Worm (Caenorhabditis elegans) whole organism, midembryonic: ENCODE results near the gene F10B5.2.

ENCODE experiments used
- T22C8.4 ChIP-seq: fragments of 200-800 bp; sonication (Bioruptor generic); IDR thresholded peaks from 2 replicates; pipeline ENCODE4 v1.3.6; 2022; ENCODE audit warnings: missing genetic modification characterization, missing compliant biosample characterization
- cog-1 ChIP-seq: sonication (generic microtip); optimal IDR thresholded peaks from 2 replicates; lab custom pipeline; 2016; ENCODE audit warnings: missing genetic modification characterization, missing compliant biosample characterization
- flt-1 ChIP-seq: fragments of 200-800 bp; sonication (Bioruptor generic); IDR thresholded peaks from 2 replicates; pipeline ENCODE4 v1.3.6; 2022; ENCODE audit warnings: missing genetic modification characterization, missing compliant biosample characterization
- klf-2 ChIP-seq: fragments of 200-800 bp; sonication (Bioruptor generic); conservative IDR thresholded peaks from 2 replicates; pipeline ENCODE4 v1.3.6; 2022; ENCODE audit warnings: missing genetic modification reagents, missing genetic modification characterization, missing compliant biosample characterization
- med-1 ChIP-seq: sonication (generic microtip); optimal IDR thresholded peaks from 2 replicates; lab custom pipeline; 2017; ENCODE audit warnings: missing genetic modification characterization, mild to moderate bottlenecking, missing compliant biosample characterization, antibody characterized with exemption, missing genetic modification reagents; ENCODE audit not compliant: insufficient read depth
- ref-1 ChIP-seq: fragments of 200-800 bp; sonication (Bioruptor generic); conservative IDR thresholded peaks from 2 replicates; pipeline ENCODE4 v1.3.6; 2022; ENCODE audit warnings: missing genetic modification reagents, missing genetic modification characterization, missing compliant biosample characterization
- tab-1 ChIP-seq: fragments of 200-800 bp; sonication (Bioruptor generic); IDR thresholded peaks from 2 replicates; pipeline ENCODE4 v1.3.6; 2022; ENCODE audit warnings: missing genetic modification characterization, missing compliant biosample characterization
- ztf-23 ChIP-seq: fragments of 200-800 bp; sonication (Bioruptor generic); IDR thresholded peaks from 2 replicates; pipeline ENCODE4 v1.3.6; 2022; ENCODE audit warnings: missing genetic modification reagents, missing genetic modification characterization, missing compliant biosample characterization

- TF ChIP-seq cog-1 (tag; lab: Kevin White, UChicago) (no peak), flt-1 (GFP tag; lab: Robert Waterston, UW) (no peak), ref-1 (GFP tag; lab: Robert Waterston, UW) (no peak), med-1 (no peak), klf-2 (GFP tag; lab: Robert Waterston, UW) (no peak), tab-1 (GFP tag; lab: Robert Waterston, UW) (no peak), ztf-23 (no peak), T22C8.4 (GFP tag; lab: Robert Waterston, UW) (no peak)
Measured at ce11 chrII:8129495-8130010, 15.0 kb upstream of the F10B5.2 start, which contains the start of gene ulp-4.
